Worm (Caenorhabditis elegans): ENCODE measurements around the gene rpn-9.

DNA sequence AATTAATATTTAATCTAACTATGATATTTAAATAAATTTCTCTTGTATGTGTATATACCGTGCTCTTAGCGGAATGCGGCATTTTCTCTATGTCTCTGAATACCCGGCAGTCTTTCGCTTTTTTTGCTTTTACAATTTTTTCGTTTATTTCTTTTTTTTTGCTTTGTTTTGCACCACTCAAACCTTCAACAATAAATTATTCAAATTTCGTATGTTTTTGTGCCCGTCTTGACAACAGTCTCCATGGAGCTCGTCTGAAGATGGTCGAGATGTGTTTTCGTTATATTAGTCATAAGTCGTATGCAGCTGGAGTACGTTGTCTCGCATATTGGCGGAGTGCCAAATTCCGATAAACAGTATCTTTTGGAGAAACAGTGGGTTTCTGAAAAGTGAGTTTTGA, 12.3 kb downstream of the rpn-9 start, which contains the start of gene T06D8.2:
- TF ChIP-seq eyg-1 (tag; optimal IDR thresholded peaks at IDR 0.05) (no peak), unc-55 (GFP tag; optimal IDR thresholded peaks at IDR 0.05) (no peak), T23F11.4 (GFP tag; optimal IDR thresholded peaks at IDR 0.05) (no peak), nfya-1 (tag; optimal IDR thresholded peaks at IDR 0.05) (no peak), C38D4.7 (GFP tag; optimal IDR thresholded peaks at IDR 0.05) (no peak), Y22D7AL.16 (tag; optimal IDR thresholded peaks at IDR 0.05) (no peak), fax-1 (tag; optimal IDR thresholded peaks at IDR 0.05) (no peak)
